Fruit fly (Drosophila melanogaster): Measurements from ENCODE around the gene Sar1.

dm6 chr3R:22375674-22376073 lies 19.2 kb downstream of the Sar1 start, which contains the start of gene CG18596:
- no peak for TF ChIP-seq bab1 (GFP tag; optimal IDR thresholded peaks at IDR 0.05)
- no peak for TF ChIP-seq CG1620 (GFP tag; optimal IDR thresholded peaks at IDR 0.05)
- no peak for TF ChIP-seq ovo (GFP tag; optimal IDR thresholded peaks at IDR 0.05)
- TF ChIP-seq Hr96 (GFP tag; optimal IDR thresholded peaks at IDR 0.05), result no peak
- no peak for TF ChIP-seq Mnt (GFP tag; optimal IDR thresholded peaks at IDR 0.05)
- no peak for TF ChIP-seq tj (GFP tag; optimal IDR thresholded peaks at IDR 0.05)
- TF ChIP-seq CG12768 (GFP tag; optimal IDR thresholded peaks at IDR 0.05), result no peak
